Fruit fly (Drosophila melanogaster) whole organism, embryonic: Measurements from ENCODE around the gene CNMa.
A peak's percentile ranks its signal among the peaks of the same experiment; 100 is the strongest.

ENCODE experiments used
- CG10209 ChIP-seq: fragments of 200-800 bp; sonication (Bioruptor generic); optimal IDR thresholded peaks from 3 replicates; lab custom pipeline; 2017; ENCODE audit warnings: missing biosample characterization, mild to moderate bottlenecking, missing genetic modification characterization, missing genetic modification reagents
- CG10366 ChIP-seq: fragments of 200-800 bp; sonication (Bioruptor generic); IDR thresholded peaks from 2 replicates; pipeline ENCODE4 v1.3.6; 2022; ENCODE audit warnings: missing biosample characterization, missing genetic modification characterization
- CG10654 ChIP-seq: fragments of 200-800 bp; sonication (Bioruptor generic); optimal IDR thresholded peaks from 2 replicates; lab custom pipeline; 2016; ENCODE audit warnings: missing biosample characterization, missing genetic modification characterization
- CG11560 ChIP-seq: fragments of 200-800 bp; sonication (Bioruptor generic); IDR thresholded peaks from 3 replicates; pipeline ENCODE4 v1.3.6; 2022; ENCODE audit warnings: missing biosample characterization, missing genetic modification characterization
- CG12769 ChIP-seq: fragments of 200-800 bp; sonication (Bioruptor generic); optimal IDR thresholded peaks from 2 replicates; lab custom pipeline; 2019; ENCODE audit warnings: missing biosample characterization, mild to moderate bottlenecking, missing genetic modification characterization, moderate library complexity
- CG12942 ChIP-seq: fragments of 200-800 bp; sonication (Bioruptor generic); optimal IDR thresholded peaks from 3 replicates; lab custom pipeline; 2016; ENCODE audit warnings: missing biosample characterization, missing genetic modification characterization
- CG13424 ChIP-seq: fragments of 200-800 bp; sonication (Bioruptor generic); optimal IDR thresholded peaks from 2 replicates; lab custom pipeline; 2019; ENCODE audit warnings: missing biosample characterization, mild to moderate bottlenecking, missing genetic modification characterization, moderate library complexity
- CG1603 ChIP-seq: fragments of 200-800 bp; sonication (Bioruptor generic); optimal IDR thresholded peaks from 2 replicates; lab custom pipeline; 2019; ENCODE audit warnings: missing biosample characterization, mild to moderate bottlenecking, missing genetic modification characterization, moderate library complexity
- CG16815 ChIP-seq: fragments of 200-800 bp; sonication (Bioruptor generic); optimal IDR thresholded peaks from 3 replicates; lab custom pipeline; 2017; ENCODE audit warnings: missing biosample characterization, mild to moderate bottlenecking, missing genetic modification characterization
- CG2875 ChIP-seq: fragments of 200-800 bp; sonication (Bioruptor generic); optimal IDR thresholded peaks from 2 replicates; lab custom pipeline; 2017; ENCODE audit warnings: missing biosample characterization, mild to moderate bottlenecking, missing genetic modification characterization, missing genetic modification reagents
- CG32772 ChIP-seq: fragments of 200-800 bp; sonication (Bioruptor generic); IDR thresholded peaks from 2 replicates; pipeline ENCODE4 v1.3.6; 2022; ENCODE audit warnings: missing biosample characterization, missing genetic modification characterization
- CG4328 ChIP-seq: fragments of 200-800 bp; sonication (Bioruptor generic); optimal IDR thresholded peaks from 3 replicates; lab custom pipeline; 2017; ENCODE audit warnings: missing biosample characterization, missing genetic modification reagents, missing genetic modification characterization
- CG43689 ChIP-seq: fragments of 200-800 bp; sonication (Bioruptor generic); IDR thresholded peaks from 2 replicates; pipeline ENCODE4 v1.3.6; 2022; ENCODE audit warnings: missing biosample characterization, missing genetic modification characterization
- CG6765 ChIP-seq: fragments of 200-800 bp; sonication (Bioruptor generic); optimal IDR thresholded peaks from 3 replicates; lab custom pipeline; 2017; ENCODE audit warnings: missing biosample characterization, mild to moderate bottlenecking, missing genetic modification characterization
- CG8089 ChIP-seq: fragments of 200-800 bp; sonication (Bioruptor generic); optimal IDR thresholded peaks from 3 replicates; lab custom pipeline; 2016; ENCODE audit warnings: missing biosample characterization, missing genetic modification characterization
- CG8478 ChIP-seq: fragments of >200 bp; optimal IDR thresholded peaks from 2 replicates; lab custom pipeline; 2018
- CG9817 ChIP-seq: fragments of 200-800 bp; sonication (Bioruptor generic); optimal IDR thresholded peaks from 2 replicates; lab custom pipeline; 2018; ENCODE audit warnings: missing biosample characterization, mild to moderate bottlenecking, missing genetic modification characterization, moderate library complexity
- CTCF ChIP-seq: fragments of 200-800 bp; sonication (Bioruptor generic); optimal IDR thresholded peaks from 2 replicates; lab custom pipeline; 2017; ENCODE audit warnings: missing biosample characterization, mild to moderate bottlenecking, missing genetic modification characterization, moderate library complexity
- Dref ChIP-seq: fragments of 200-800 bp; sonication (Bioruptor generic); IDR thresholded peaks from 2 replicates; pipeline ENCODE4 v1.3.6; 2022; ENCODE audit warnings: missing biosample characterization, missing genetic modification characterization
- Gsc ChIP-seq: fragments of 200-800 bp; sonication (Bioruptor generic); IDR thresholded peaks from 2 replicates; pipeline ENCODE4 v1.3.6; 2022; ENCODE audit warnings: missing biosample characterization, missing genetic modification characterization
- Gug ChIP-seq: fragments of 200-800 bp; sonication (Bioruptor generic); IDR thresholded peaks from 4 replicates; pipeline ENCODE4 v1.3.6; 2022; ENCODE audit warnings: missing biosample characterization, missing genetic modification characterization
- HHEX ChIP-seq: fragments of 200-800 bp; sonication (Bioruptor generic); optimal IDR thresholded peaks from 3 replicates; lab custom pipeline; 2017; ENCODE audit warnings: missing biosample characterization, mild to moderate bottlenecking, missing genetic modification characterization, missing genetic modification reagents
- Hey ChIP-seq: fragments of 200-800 bp; sonication (Bioruptor generic); optimal IDR thresholded peaks from 3 replicates; lab custom pipeline; 2018; ENCODE audit warnings: missing biosample characterization, mild to moderate bottlenecking, missing genetic modification characterization
- MESR4 ChIP-seq: fragments of 200-800 bp; sonication (Bioruptor generic); optimal IDR thresholded peaks from 2 replicates; lab custom pipeline; 2018; ENCODE audit warnings: missing biosample characterization, mild to moderate bottlenecking, missing genetic modification characterization, moderate library complexity
- NFAT ChIP-seq: fragments of 200-800 bp; sonication (Bioruptor generic); IDR thresholded peaks from 2 replicates; pipeline ENCODE4 v1.3.6; 2022; ENCODE audit warnings: missing biosample characterization, missing genetic modification characterization
- Ravus ChIP-seq: fragments of 200-800 bp; sonication (Bioruptor generic); IDR thresholded peaks from 2 replicates; pipeline ENCODE4 v1.3.6; 2022; ENCODE audit warnings: missing biosample characterization, missing genetic modification characterization
- Spps ChIP-seq: fragments of 200-800 bp; sonication (Bioruptor generic); optimal IDR thresholded peaks from 2 replicates; lab custom pipeline; 2018; ENCODE audit warnings: missing biosample characterization, mild to moderate bottlenecking, missing genetic modification characterization
- Usf ChIP-seq: fragments of 200-800 bp; sonication (Bioruptor generic); optimal IDR thresholded peaks from 2 replicates; lab custom pipeline; 2017; ENCODE audit warnings: missing genotype, missing biosample characterization, missing genetic modification characterization
- Xbp1 ChIP-seq: fragments of 200-800 bp; sonication (Bioruptor generic); optimal IDR thresholded peaks from 3 replicates; lab custom pipeline; 2016; ENCODE audit warnings: missing biosample characterization, mild to moderate bottlenecking, missing genetic modification characterization
- amos ChIP-seq: fragments of 200-800 bp; sonication (Bioruptor generic); IDR thresholded peaks from 2 replicates; pipeline ENCODE4 v1.3.6; 2022; ENCODE audit warnings: missing biosample characterization, missing genetic modification characterization; ENCODE audit not compliant: partially characterized antibody
- ash1 ChIP-seq: fragments of 200-800 bp; sonication (Bioruptor generic); optimal IDR thresholded peaks from 2 replicates; lab custom pipeline; 2018; ENCODE audit warnings: missing biosample characterization, mild to moderate bottlenecking, missing genetic modification characterization
- az2 ChIP-seq: fragments of 200-800 bp; sonication (Bioruptor generic); optimal IDR thresholded peaks from 3 replicates; lab custom pipeline; 2016; ENCODE audit warnings: missing biosample characterization, missing genetic modification characterization
- bbx ChIP-seq: fragments of 200-800 bp; sonication (Bioruptor generic); IDR thresholded peaks from 2 replicates; pipeline ENCODE4 v1.3.6; 2022; ENCODE audit warnings: missing biosample characterization, missing genetic modification characterization; ENCODE audit not compliant: partially characterized antibody
- br ChIP-seq: fragments of >200 bp; optimal IDR thresholded peaks from 2 replicates; lab custom pipeline; 2017
- chm ChIP-seq: fragments of 200-800 bp; sonication (Bioruptor generic); IDR thresholded peaks from 2 replicates; pipeline ENCODE4 v1.3.6; 2022; ENCODE audit warnings: missing biosample characterization, missing genetic modification characterization
- chn ChIP-seq: fragments of 200-800 bp; sonication (Bioruptor generic); optimal IDR thresholded peaks from 2 replicates; lab custom pipeline; 2016; ENCODE audit warnings: missing biosample characterization, missing genetic modification characterization
- eve ChIP-seq, 2 experiments: fragments of >200 bp; optimal IDR thresholded peaks; 2 replicates each; lab custom pipeline; 2017; ENCODE audit warnings: missing biosample characterization in 2 of 2, missing genetic modification characterization in 2 of 2
- fd102C ChIP-seq: fragments of 200-800 bp; sonication (Bioruptor generic); optimal IDR thresholded peaks from 2 replicates; lab custom pipeline; 2018; ENCODE audit warnings: missing biosample characterization, mild to moderate bottlenecking, missing genetic modification characterization, moderate library complexity
- fu2 ChIP-seq: fragments of 200-800 bp; sonication (Bioruptor generic); optimal IDR thresholded peaks from 2 replicates; lab custom pipeline; 2016; ENCODE audit warnings: missing biosample characterization, missing genetic modification characterization
- gro ChIP-seq: fragments of 200-800 bp; sonication (Bioruptor generic); optimal IDR thresholded peaks from 2 replicates; lab custom pipeline; 2016; ENCODE audit warnings: missing biosample characterization, missing genetic modification characterization
- gt ChIP-seq: fragments of 200-800 bp; sonication (Bioruptor generic); IDR thresholded peaks from 2 replicates; pipeline ENCODE4 v1.3.6; 2022; ENCODE audit warnings: missing biosample characterization, missing genetic modification characterization
- hkb ChIP-seq, 2 experiments: fragments of 200-800 bp in 1 of 2; fragments of >200 bp in 1 of 2; sonication (Bioruptor generic) in 1 of 2; IDR thresholded peaks in 1 of 2; optimal IDR thresholded peaks in 1 of 2; 2 replicates each; pipeline versions ENCODE4 v1.3.6 to Lab custom; 2017 to 2022; ENCODE audit warnings: missing biosample characterization in 1 of 2, missing genetic modification characterization in 1 of 2
- jing ChIP-seq: fragments of 200-800 bp; sonication (Bioruptor generic); optimal IDR thresholded peaks from 2 replicates; lab custom pipeline; 2018; ENCODE audit warnings: missing biosample characterization, mild to moderate bottlenecking, missing genetic modification characterization
- klu ChIP-seq: fragments of 200-800 bp; sonication (Bioruptor generic); IDR thresholded peaks from 2 replicates; pipeline ENCODE4 v1.3.6; 2022; ENCODE audit warnings: missing biosample characterization, missing genetic modification characterization
- mam ChIP-seq: fragments of 200-800 bp; sonication (Bioruptor generic); optimal IDR thresholded peaks from 3 replicates; lab custom pipeline; 2016; ENCODE audit warnings: missing biosample characterization, missing genetic modification characterization
- pnt ChIP-seq: fragments of 200-800 bp; sonication (Bioruptor generic); optimal IDR thresholded peaks from 3 replicates; lab custom pipeline; 2016; ENCODE audit warnings: missing biosample characterization, missing genetic modification characterization
- sc ChIP-seq, 3 experiments: fragments of >200 bp in 2 of 3; fragments of 200-800 bp in 1 of 3; sonication (Bioruptor generic) in 1 of 3; optimal IDR thresholded peaks; 2 replicates in 2 of 3; 3 replicates in 1 of 3; lab custom pipeline; 2017; ENCODE audit warnings: mild to moderate bottlenecking in 1 of 3, missing biosample characterization in 1 of 3, missing genetic modification characterization in 1 of 3, missing genetic modification reagents in 1 of 3
- seq ChIP-seq: fragments of 200-800 bp; sonication (Bioruptor generic); IDR thresholded peaks from 2 replicates; pipeline ENCODE4 v1.3.6; 2022; ENCODE audit warnings: missing biosample characterization, missing genetic modification characterization
- sim ChIP-seq: fragments of 200-800 bp; sonication (Bioruptor generic); IDR thresholded peaks from 2 replicates; pipeline ENCODE4 v1.3.6; 2022; ENCODE audit warnings: missing biosample characterization, missing genetic modification characterization
- sob ChIP-seq: fragments of 200-800 bp; sonication (Bioruptor generic); IDR thresholded peaks from 2 replicates; pipeline ENCODE4 v1.3.6; 2022; ENCODE audit warnings: missing biosample characterization, missing genetic modification characterization
- sr ChIP-seq: fragments of 200-800 bp; sonication (Bioruptor generic); IDR thresholded peaks from 3 replicates; pipeline ENCODE4 v1.3.6; 2022; ENCODE audit warnings: missing biosample characterization, missing genetic modification characterization
- tio ChIP-seq: fragments of 200-800 bp; sonication (Bioruptor generic); optimal IDR thresholded peaks from 2 replicates; lab custom pipeline; 2017; ENCODE audit warnings: missing biosample characterization, missing genetic modification characterization, inconsistent platforms

CNMa gene

dm6 chr3L:1808631-1809030, 46.8 kb downstream of the CNMa start (continued):
- TF ChIP-seq CG8089 (GFP tag; lab: Kevin White, UChicago) (peak; percentile 84), hkb (optimal IDR thresholded peaks at IDR 0.05; lab: Kevin White, UChicago) (no peak), hkb (GFP tag; IDR thresholded peaks at IDR 0.05; lab: Robert Waterston, UW) (peak; percentile 93), CG8478 (lab: Kevin White, UChicago) (no peak), tio (GFP tag; lab: Kevin White, UChicago) (no peak), Gsc (GFP tag; lab: Robert Waterston, UW) (peak; percentile 78), CG9817 (tag; lab: Kevin White, UChicago) (peak; percentile 86), CTCF (peak; percentile 46), Usf (GFP tag; lab: Kevin White, UChicago) (peak; percentile 29), CG10209 (GFP tag; lab: Kevin White, UChicago) (peak; percentile 86), CG10366 (peak; percentile 91), az2 (GFP tag; lab: Kevin White, UChicago) (peak; percentile 84), pnt (peak; percentile 86), sr (GFP tag; lab: Robert Waterston, UW) (peak; percentile 82), gt (GFP tag; lab: Robert Waterston, UW) (peak; percentile 64), CG10654 (GFP tag; lab: Kevin White, UChicago) (peak; percentile 83), Dref (GFP tag; lab: Robert Waterston, UW) (no peak), CG12942 (GFP tag; lab: Kevin White, UChicago) (peak; percentile 86), chm (peak; percentile 91), CG1603 (peak; percentile 95), amos (GFP tag; lab: Robert Waterston, UW) (no peak), jing (GFP tag; lab: Kevin White, UChicago) (peak; percentile 73), CG11560 (tag; lab: Robert Waterston, UW) (peak; percentile 79), Ravus (GFP tag; lab: Robert Waterston, UW) (peak; percentile 82), fu2 (GFP tag; lab: Kevin White, UChicago) (peak; percentile 78), CG12769 (tag; lab: Kevin White, UChicago) (peak; percentile 98), CG4328 (GFP tag; lab: Kevin White, UChicago) (no peak), Hey (tag; lab: Kevin White, UChicago) (no peak), NFAT (GFP tag; lab: Robert Waterston, UW) (peak; percentile 89), CG16815 (GFP tag; lab: Kevin White, UChicago) (peak; percentile 70), seq (GFP tag; lab: Robert Waterston, UW) (peak; percentile 91), sim (GFP tag; lab: Robert Waterston, UW) (peak; percentile 79), HHEX (peak; percentile 88), CG6765 (GFP tag; lab: Kevin White, UChicago) (peak; percentile 72), Spps (tag; lab: Kevin White, UChicago) (peak; percentile 59), ash1 (GFP tag; lab: Kevin White, UChicago) (peak; percentile 56), bbx (GFP tag; lab: Robert Waterston, UW) (no peak), CG43689 (peak; percentile 75), br (no peak), CG32772 (GFP tag; lab: Robert Waterston, UW) (peak; percentile 83), klu (GFP tag; lab: Robert Waterston, UW) (peak; percentile 86), Xbp1 (GFP tag; lab: Kevin White, UChicago) (peak; percentile 91), chn (peak; percentile 81), CG13424 (peak; percentile 88), sob (GFP tag; lab: Robert Waterston, UW) (peak; percentile 94), mam (GFP tag; lab: Kevin White, UChicago) (peak; percentile 87), eve (GFP tag; optimal IDR thresholded peaks at IDR 0.05; lab: Kevin White, UChicago) (no peak), gro (GFP tag; lab: Kevin White, UChicago) (peak; percentile 90), sc (optimal IDR thresholded peaks at IDR 0.05; lab: Kevin White, UChicago) (no peak), sc (GFP tag; optimal IDR thresholded peaks at IDR 0.05; lab: Kevin White, UChicago) (no peak), MESR4 (GFP tag; lab: Kevin White, UChicago) (peak; percentile 18), CG2875 (GFP tag; lab: Kevin White, UChicago) (peak; percentile 79), fd102C (GFP tag; lab: Kevin White, UChicago) (peak; percentile 33), Gug (GFP tag; lab: Robert Waterston, UW) (peak; percentile 91)
